Fruit fly (Drosophila melanogaster) whole organism: ENCODE results near the gene CG2993.

Experiments
- CG8478 ChIP-seq: fragments of >200 bp; optimal IDR thresholded peaks from 2 replicates; lab custom pipeline; 2018; ENCODE audit warnings: inconsistent platforms
- EcR ChIP-seq, 2 experiments: fragments of >200 bp; optimal IDR thresholded peaks; 2 replicates each; lab custom pipeline; 2017; ENCODE audit warnings: missing biosample characterization in 2 of 2, missing genetic modification characterization in 2 of 2, missing genetic modification reagents in 2 of 2
- pan ChIP-seq: fragments of >200 bp; optimal IDR thresholded peaks from 2 replicates; lab custom pipeline; 2017
- psq ChIP-seq: fragments of >200 bp; optimal IDR thresholded peaks from 2 replicates; lab custom pipeline; 2017

dm6 chr3R:7785784-7786183, 24.0 kb downstream of the CG2993 start, which contains the start of gene CG18745:
- no peak for TF ChIP-seq pan (lab: Kevin White, UChicago)
- TF ChIP-seq EcR (GFP tag; optimal IDR thresholded peaks at IDR 0.05; lab: Kevin White, UChicago), result no peak
- TF ChIP-seq psq (lab: Kevin White, UChicago), result no peak
- TF ChIP-seq CG8478 (lab: Kevin White, UChicago), result no peak
